Fruit fly (Drosophila melanogaster): Measurements from ENCODE around the gene CycG.

CycG gene

DNA sequence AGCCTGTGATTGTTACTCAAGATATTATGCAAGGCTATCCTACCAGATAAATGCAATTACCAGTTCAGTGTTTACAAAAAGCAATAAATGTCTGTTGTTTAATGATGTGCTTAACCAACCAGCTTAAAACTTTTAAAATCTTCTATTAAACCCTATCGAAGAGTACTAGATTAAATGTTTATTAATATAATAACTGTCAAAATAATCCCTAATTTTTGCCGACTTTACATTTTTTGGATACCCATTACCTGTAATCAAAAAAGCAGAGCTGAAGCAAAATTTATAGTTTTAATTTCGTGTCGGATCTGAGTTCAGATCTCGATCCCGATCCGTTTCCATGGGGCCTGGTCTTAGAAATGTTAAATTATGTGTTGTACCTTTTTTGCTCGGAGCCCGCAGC lies 22.2 kb downstream of the CycG start, which contains the start of gene CG1638:
CG1638 (plus strand) TSS at position 301 of the 400 bp plus-strand sequence.
- no peak for TF ChIP-seq Sp1 (GFP tag; optimal IDR thresholded peaks at IDR 0.05)
- TF ChIP-seq dsf (GFP tag; optimal IDR thresholded peaks at IDR 0.05; ENCODE audit: borderline replicate concordance): no peak
- no peak for TF ChIP-seq dl (GFP tag; optimal IDR thresholded peaks at IDR 0.05; ENCODE audit: insufficient read depth in 1 of 2, partially characterized antibody in 2 of 2)
- TF ChIP-seq CG32264 (GFP tag; optimal IDR thresholded peaks at IDR 0.05): no peak
- no peak for TF ChIP-seq Hr83 (GFP tag; optimal IDR thresholded peaks at IDR 0.05; ENCODE audit: poor library complexity, severe bottlenecking)
- no peak for TF ChIP-seq dmrt93B (GFP tag; optimal IDR thresholded peaks at IDR 0.05)
- TF ChIP-seq Abd-B (GFP tag; optimal IDR thresholded peaks at IDR 0.05): no peak
- TF ChIP-seq sv (GFP tag; optimal IDR thresholded peaks at IDR 0.05): no peak
- no peak for TF ChIP-seq Myc (optimal IDR thresholded peaks at IDR 0.05)
- TF ChIP-seq OdsH (GFP tag; optimal IDR thresholded peaks at IDR 0.05): no peak
- no peak for TF ChIP-seq Vsx2 (GFP tag; optimal IDR thresholded peaks at IDR 0.05; ENCODE audit: partially characterized antibody)
- TF ChIP-seq lola (GFP tag; optimal IDR thresholded peaks at IDR 0.05): no peak
- TF ChIP-seq tai (GFP tag; optimal IDR thresholded peaks at IDR 0.05): no peak

DNA sequence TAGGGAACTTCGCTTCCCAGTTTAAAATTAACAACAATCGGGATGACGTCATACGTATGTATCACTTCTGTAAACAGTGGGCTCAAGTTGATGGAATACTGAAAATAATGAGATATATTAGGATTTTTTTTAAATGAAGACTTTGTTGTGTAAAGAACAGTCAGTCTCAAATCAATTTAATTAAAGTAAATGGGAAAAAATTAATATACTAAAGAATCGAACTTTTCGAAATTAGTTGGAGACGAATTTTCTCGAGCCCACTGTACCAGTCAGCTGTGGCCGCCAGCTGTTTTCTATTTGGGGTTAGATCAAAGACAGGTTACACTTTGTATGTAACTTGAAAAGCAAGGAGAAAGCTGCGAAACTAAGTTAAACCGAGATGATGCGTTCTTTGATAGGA lies 24.1 kb downstream of the CycG start, which contains the start of gene CG1635:
CG1635 (plus strand) TSS at position 300 of the 400 bp plus-strand sequence.
- TF ChIP-seq GATAd (GFP tag; optimal IDR thresholded peaks at IDR 0.05) (peak; percentile 93), Jra (GFP tag; optimal IDR thresholded peaks at IDR 0.05) (no peak), Rel (GFP tag; optimal IDR thresholded peaks at IDR 0.05) (peak; percentile 87), Rel (tag; optimal IDR thresholded peaks at IDR 0.05) (peak; percentile 92), HLH106 (tag; optimal IDR thresholded peaks at IDR 0.05) (peak; percentile 99), Hr78 (GFP tag; optimal IDR thresholded peaks at IDR 0.05) (no peak), foxo (GFP tag; optimal IDR thresholded peaks at IDR 0.05) (peak; percentile 95 to 99), CrebA (GFP tag; optimal IDR thresholded peaks at IDR 0.05; ENCODE audit: borderline replicate concordance) (no peak), h (GFP tag; optimal IDR thresholded peaks at IDR 0.05) (peak; percentile 97), rgr (GFP tag; optimal IDR thresholded peaks at IDR 0.05) (peak; percentile 99), dsf (GFP tag; optimal IDR thresholded peaks at IDR 0.05; ENCODE audit: borderline replicate concordance) (peak; percentile 96), Hr83 (GFP tag; optimal IDR thresholded peaks at IDR 0.05; ENCODE audit: poor library complexity, severe bottlenecking) (peak; percentile 67), Mio (GFP tag; optimal IDR thresholded peaks at IDR 0.05) (no peak), tai (GFP tag; optimal IDR thresholded peaks at IDR 0.05) (no peak), psq (GFP tag; optimal IDR thresholded peaks at IDR 0.05) (peak; percentile 97), sv (GFP tag; optimal IDR thresholded peaks at IDR 0.05) (peak; percentile 98), ey (GFP tag; optimal IDR thresholded peaks at IDR 0.05) (peak; percentile 97), br (GFP tag; optimal IDR thresholded peaks at IDR 0.05) (peak; percentile 99), lola (GFP tag; optimal IDR thresholded peaks at IDR 0.05) (no peak), Sp1 (GFP tag; optimal IDR thresholded peaks at IDR 0.05) (peak; percentile 99), fru (GFP tag; optimal IDR thresholded peaks at IDR 0.05) (peak; percentile 97), jim (GFP tag; optimal IDR thresholded peaks at IDR 0.05) (no peak), dmrt93B (GFP tag; optimal IDR thresholded peaks at IDR 0.05) (peak; percentile 95), CG9705 (GFP tag; optimal IDR thresholded peaks at IDR 0.05) (peak; percentile 97), CG32264 (GFP tag; optimal IDR thresholded peaks at IDR 0.05) (peak; percentile 97), OdsH (GFP tag; optimal IDR thresholded peaks at IDR 0.05) (peak; percentile 98)

DNA sequence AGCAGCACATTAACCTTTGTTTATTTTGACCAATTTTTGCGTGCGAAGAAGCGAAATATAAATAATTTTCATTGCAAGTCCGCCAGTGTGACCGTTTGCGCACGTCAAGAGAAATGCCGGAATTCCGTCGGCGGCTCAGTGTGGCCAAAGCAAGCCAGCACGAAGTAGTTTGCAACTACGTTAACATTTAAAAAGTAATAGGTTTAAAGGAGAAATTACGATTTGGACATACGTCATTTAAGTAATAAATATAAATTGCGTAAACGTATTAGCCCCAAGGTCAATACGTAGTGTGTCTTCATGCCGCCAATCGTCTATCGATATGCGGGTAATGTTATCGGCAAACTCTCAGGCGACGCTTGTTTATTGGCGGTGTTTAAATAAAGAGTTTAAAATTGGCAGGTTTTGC lies 31.9 kb downstream of the CycG start, which contains the start of the genes pygo and rod:
pygo (minus strand) TSS at position 114 of the 409 bp plus-strand sequence.
rod (plus strand) TSS at position 366 of the 409 bp plus-strand sequence.
- TF ChIP-seq woc (GFP tag; optimal IDR thresholded peaks at IDR 0.05) (no peak), lola (GFP tag; optimal IDR thresholded peaks at IDR 0.05) (no peak), HLH106 (tag; optimal IDR thresholded peaks at IDR 0.05) (no peak), Abd-B (GFP tag; optimal IDR thresholded peaks at IDR 0.05) (no peak), Rel (GFP tag; optimal IDR thresholded peaks at IDR 0.05) (no peak), Rel (tag; optimal IDR thresholded peaks at IDR 0.05) (no peak), CG32264 (GFP tag; optimal IDR thresholded peaks at IDR 0.05) (no peak), h (GFP tag; optimal IDR thresholded peaks at IDR 0.05) (no peak), ey (GFP tag; optimal IDR thresholded peaks at IDR 0.05) (no peak), CrebA (GFP tag; optimal IDR thresholded peaks at IDR 0.05; ENCODE audit: borderline replicate concordance) (no peak), Jra (GFP tag; optimal IDR thresholded peaks at IDR 0.05) (no peak), Vsx2 (GFP tag; optimal IDR thresholded peaks at IDR 0.05; ENCODE audit: partially characterized antibody) (no peak), jim (GFP tag; optimal IDR thresholded peaks at IDR 0.05) (no peak)

DNA sequence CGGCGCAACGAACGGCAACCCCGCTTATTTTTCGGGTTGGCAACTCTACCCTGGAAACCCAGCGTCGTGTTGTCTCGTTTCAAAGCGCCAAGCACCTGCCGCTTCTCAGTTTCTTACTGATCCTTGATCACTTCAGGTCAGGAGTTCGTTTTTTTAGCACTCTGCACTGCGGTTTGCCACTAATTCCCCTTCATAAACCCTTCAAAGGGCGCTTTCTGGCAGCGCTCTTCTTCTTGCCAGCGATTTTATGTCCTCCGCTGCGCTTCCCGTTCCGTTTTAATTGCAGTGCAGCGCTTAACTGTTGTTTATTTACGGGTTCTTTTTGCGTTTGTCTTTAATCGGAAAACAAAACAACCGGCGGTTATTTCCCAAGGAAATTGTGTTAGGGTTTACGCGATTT lies 32.4 kb downstream of the CycG start:
- TF ChIP-seq CG9705 (GFP tag; optimal IDR thresholded peaks at IDR 0.05) (no peak), sage (GFP tag; optimal IDR thresholded peaks at IDR 0.05) (no peak), Myc (optimal IDR thresholded peaks at IDR 0.05) (no peak), dsf (GFP tag; optimal IDR thresholded peaks at IDR 0.05; ENCODE audit: borderline replicate concordance) (no peak), pan (optimal IDR thresholded peaks at IDR 0.05) (no peak)
